Worm (Caenorhabditis elegans) whole organism, L4/young adult: Measurements from ENCODE around the gene pgm-1.

Source experiments
- W03F9.2 ChIP-seq: fragments of 150-350 bp; optimal IDR thresholded peaks from 2 replicates; lab custom pipeline; 2014; ENCODE audit warnings: missing biosample characterization, missing genetic modification characterization
- dao-5 ChIP-seq: sonication (generic microtip); optimal IDR thresholded peaks from 2 replicates; lab custom pipeline; 2016; ENCODE audit warnings: missing genotype, missing genetic modification characterization, moderate library complexity, missing compliant biosample characterization
- him-1 ChIP-seq: sonication (generic microtip); optimal IDR thresholded peaks from 2 replicates; lab custom pipeline; 2016; ENCODE audit warnings: missing genotype, missing genetic modification reagents, missing genetic modification characterization, missing compliant biosample characterization

DNA sequence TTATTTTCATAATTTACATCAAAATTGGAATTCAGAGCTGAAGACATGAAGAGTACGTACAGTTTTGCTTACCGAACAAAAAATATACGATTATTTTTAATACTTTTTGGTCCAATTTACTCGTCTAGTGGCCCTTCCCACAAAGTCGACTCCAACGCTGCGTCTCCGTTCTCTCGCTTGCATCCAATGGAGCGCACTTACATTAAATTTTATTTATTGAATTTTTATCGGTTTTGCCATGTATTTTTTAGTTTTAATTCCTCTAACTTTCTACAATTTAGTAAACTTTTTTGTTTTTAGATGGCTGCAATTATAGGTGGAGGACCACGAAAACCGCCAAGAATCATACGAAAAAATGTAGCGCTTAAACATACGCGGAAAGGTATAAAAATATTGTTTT is 46.3 kb downstream of the pgm-1 start, which contains the start of gene ZK546.5:
- TF ChIP-seq dao-5 (no peak), W03F9.2 (tag; lab: Kevin White, UChicago) (no peak), him-1 (no peak)
